Worm (Caenorhabditis elegans) whole organism, L3 larva: ENCODE measurements around the gene T10D4.7.

Source experiments
- ZK546.5 ChIP-seq: sonication (generic microtip); optimal IDR thresholded peaks from 2 replicates; lab custom pipeline; 2017; ENCODE audit warnings: missing biosample characterization, missing genetic modification characterization
- ama-1 ChIP-seq: fragments of 150-350 bp; optimal IDR thresholded peaks from 2 replicates; lab custom pipeline; 2018
- ceh-28 ChIP-seq: fragments of 150-350 bp; optimal IDR thresholded peaks from 2 replicates; lab custom pipeline; 2014; ENCODE audit warnings: missing biosample characterization, missing genetic modification reagents, missing genetic modification characterization
- ceh-9 ChIP-seq: sonication (generic microtip); optimal IDR thresholded peaks from 2 replicates; lab custom pipeline; 2018; ENCODE audit warnings: missing biosample characterization, missing genetic modification characterization
- elt-3 ChIP-seq, 3 experiments: fragments of 150-350 bp in 1 of 3; sonication (generic microtip) in 2 of 3; optimal IDR thresholded peaks; 2 replicates in 2 of 3; 4 replicates in 1 of 3; lab custom pipeline; 2014 to 2017; ENCODE audit warnings: missing biosample characterization in 3 of 3, missing genetic modification characterization in 3 of 3
- jun-1 ChIP-seq: fragments of 150-350 bp; optimal IDR thresholded peaks from 2 replicates; lab custom pipeline; 2014; ENCODE audit warnings: missing biosample characterization, missing genetic modification reagents, missing genetic modification characterization
- lin-39 ChIP-seq: fragments of 150-350 bp; optimal IDR thresholded peaks from 2 replicates; lab custom pipeline; 2018; ENCODE audit warnings: missing biosample characterization, missing genetic modification reagents, missing genetic modification characterization
- mdl-1 ChIP-seq: fragments of 150-350 bp; optimal IDR thresholded peaks from 2 replicates; lab custom pipeline; 2014; ENCODE audit warnings: missing biosample characterization, missing genetic modification characterization
- nhr-12 ChIP-seq: fragments of 150-350 bp; optimal IDR thresholded peaks from 2 replicates; lab custom pipeline; 2014; ENCODE audit warnings: missing biosample characterization, missing genetic modification characterization
- nhr-237 ChIP-seq: fragments of 150-350 bp; optimal IDR thresholded peaks from 2 replicates; lab custom pipeline; 2014; ENCODE audit warnings: missing biosample characterization, missing genetic modification characterization
- nhr-77 ChIP-seq: fragments of 150-350 bp; optimal IDR thresholded peaks from 2 replicates; lab custom pipeline; 2014; ENCODE audit warnings: missing biosample characterization, missing genetic modification characterization
- unc-62 ChIP-seq: fragments of 150-350 bp; sonication (generic microtip); optimal IDR thresholded peaks from 4 replicates; lab custom pipeline; 2014; ENCODE audit warnings: missing biosample characterization, missing genetic modification reagents, missing genetic modification characterization

DNA sequence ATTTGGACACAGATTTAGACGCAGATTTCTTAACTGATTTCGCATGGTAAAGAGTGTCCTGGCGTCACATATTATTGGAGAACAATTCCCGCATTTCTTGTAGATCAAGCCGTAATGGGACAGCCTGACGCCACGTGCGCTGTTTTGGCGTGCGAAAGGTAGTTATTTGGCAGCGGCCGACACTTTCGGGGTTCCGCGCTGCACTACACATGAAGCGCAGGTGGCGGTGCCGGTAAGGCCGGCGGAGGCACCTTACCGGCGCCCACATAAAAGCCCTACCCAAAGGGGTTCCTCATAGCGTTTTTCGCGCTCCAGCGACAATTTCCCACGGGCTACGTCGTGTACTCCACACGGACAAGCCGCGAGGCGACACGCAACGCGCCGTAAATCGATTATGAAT lies 7.5 kb upstream of the T10D4.7 start:
- TF ChIP-seq elt-3 (tag; optimal IDR thresholded peaks at IDR 0.05; lab: Kevin White, UChicago) (no peak), ZK546.5 (no peak), nhr-77 (tag; lab: Kevin White, UChicago) (no peak), nhr-12 (no peak), ama-1 (lab: Kevin White, UChicago) (no peak), mdl-1 (tag; lab: Kevin White, UChicago) (no peak), lin-39 (no peak), unc-62 (GFP tag; lab: Kevin White, UChicago) (no peak), jun-1 (tag; lab: Kevin White, UChicago) (no peak), ceh-9 (tag; lab: Kevin White, UChicago) (no peak), ceh-28 (tag; lab: Kevin White, UChicago) (no peak), nhr-237 (tag; lab: Kevin White, UChicago) (no peak)
